Worm (Caenorhabditis elegans) whole organism, L2 larva: ENCODE measurements around the gene str-233.

Experiments
- C34F6.9 ChIP-seq: fragments of 150-350 bp; optimal IDR thresholded peaks from 2 replicates; lab custom pipeline; 2014; ENCODE audit warnings: missing biosample characterization, missing genetic modification characterization
- F13H6.1 ChIP-seq: sonication (generic microtip); optimal IDR thresholded peaks from 2 replicates; lab custom pipeline; 2016; ENCODE audit warnings: missing genetic modification characterization, missing compliant biosample characterization
- Y55F3AM.14 ChIP-seq: fragments of 200-800 bp; sonication (Bioruptor generic); optimal IDR thresholded peaks from 2 replicates; lab custom pipeline; 2018; ENCODE audit warnings: mild to moderate bottlenecking, missing genetic modification characterization, missing compliant biosample characterization
- alr-1 ChIP-seq: fragments of 150-350 bp; optimal IDR thresholded peaks from 2 replicates; lab custom pipeline; 2014; ENCODE audit warnings: missing biosample characterization, missing genetic modification characterization
- ama-1 ChIP-seq: fragments of 150-350 bp; optimal IDR thresholded peaks from 2 replicates; lab custom pipeline; 2018; ENCODE audit warnings: inconsistent platforms
- blmp-1 ChIP-seq: sonication (generic microtip); optimal IDR thresholded peaks from 2 replicates; lab custom pipeline; 2017; ENCODE audit warnings: missing genetic modification characterization, mild to moderate bottlenecking, missing compliant biosample characterization, antibody characterized with exemption, moderate library complexity; ENCODE audit not compliant: insufficient read depth
- ceh-16 ChIP-seq: fragments of 150-350 bp; optimal IDR thresholded peaks from 2 replicates; lab custom pipeline; 2014; ENCODE audit warnings: missing biosample characterization, missing genetic modification characterization
- ceh-82 ChIP-seq: fragments of 150-350 bp; optimal IDR thresholded peaks from 2 replicates; lab custom pipeline; 2014; ENCODE audit warnings: missing biosample characterization, missing genetic modification characterization
- crh-2 ChIP-seq: sonication (generic microtip); optimal IDR thresholded peaks from 2 replicates; lab custom pipeline; 2017; ENCODE audit warnings: missing biosample characterization, missing genetic modification characterization
- egl-27 ChIP-seq: sonication (generic microtip); optimal IDR thresholded peaks from 3 replicates; lab custom pipeline; 2017; ENCODE audit warnings: missing biosample characterization, missing genetic modification reagents, missing genetic modification characterization
- elt-1 ChIP-seq: fragments of 150-350 bp; optimal IDR thresholded peaks from 2 replicates; lab custom pipeline; 2014; ENCODE audit warnings: missing biosample characterization, missing genetic modification characterization
- elt-3 ChIP-seq: sonication (generic microtip); optimal IDR thresholded peaks from 2 replicates; lab custom pipeline; 2017; ENCODE audit warnings: missing biosample characterization, missing genetic modification characterization
- gmeb-1 ChIP-seq: fragments of 150-350 bp; optimal IDR thresholded peaks from 2 replicates; lab custom pipeline; 2014; ENCODE audit warnings: missing biosample characterization, missing genetic modification characterization
- lin-11 ChIP-seq: fragments of 150-350 bp; sonication (generic microtip); optimal IDR thresholded peaks from 2 replicates; lab custom pipeline; 2014; ENCODE audit warnings: missing biosample characterization, missing genetic modification characterization, inconsistent platforms, mixed read lengths
- lin-39 ChIP-seq: fragments of 150-350 bp; optimal IDR thresholded peaks from 2 replicates; lab custom pipeline; 2014; ENCODE audit warnings: missing biosample characterization, missing genetic modification reagents, missing genetic modification characterization
- lsy-2 ChIP-seq, 2 experiments: fragments of 150-350 bp in 1 of 2; sonication (generic microtip) in 1 of 2; optimal IDR thresholded peaks; 2 replicates each; lab custom pipeline; 2014 to 2017; ENCODE audit warnings: missing biosample characterization in 2 of 2, missing genetic modification characterization in 2 of 2
- mab-5 ChIP-seq: fragments of 150-350 bp; optimal IDR thresholded peaks from 2 replicates; lab custom pipeline; 2014; ENCODE audit warnings: missing biosample characterization, missing genetic modification characterization
- mbf-1 ChIP-seq: sonication (generic microtip); optimal IDR thresholded peaks from 2 replicates; lab custom pipeline; 2017; ENCODE audit warnings: missing biosample characterization, missing genetic modification characterization
- nhr-11 ChIP-seq: fragments of 150-350 bp; optimal IDR thresholded peaks from 2 replicates; lab custom pipeline; 2014; ENCODE audit warnings: missing biosample characterization, missing genetic modification characterization
- nhr-12 ChIP-seq: fragments of 150-350 bp; optimal IDR thresholded peaks from 2 replicates; lab custom pipeline; 2014; ENCODE audit warnings: missing biosample characterization, missing genetic modification characterization
- nhr-129 ChIP-seq: fragments of 150-350 bp; optimal IDR thresholded peaks from 2 replicates; lab custom pipeline; 2014; ENCODE audit warnings: missing biosample characterization, missing genetic modification characterization
- nhr-23 ChIP-seq: fragments of 150-350 bp; optimal IDR thresholded peaks from 2 replicates; lab custom pipeline; 2014; ENCODE audit warnings: missing biosample characterization, missing genetic modification reagents, missing genetic modification characterization
- nhr-237 ChIP-seq: fragments of 150-350 bp; optimal IDR thresholded peaks from 2 replicates; lab custom pipeline; 2014; ENCODE audit warnings: missing biosample characterization, missing genetic modification characterization
- nhr-25 ChIP-seq: fragments of 150-350 bp; sonication (generic microtip); optimal IDR thresholded peaks from 3 replicates; lab custom pipeline; 2014; ENCODE audit warnings: missing biosample characterization, missing genetic modification characterization
- nhr-6 ChIP-seq: fragments of 150-350 bp; optimal IDR thresholded peaks from 2 replicates; lab custom pipeline; 2014; ENCODE audit warnings: missing biosample characterization, missing genetic modification characterization
- nhr-77 ChIP-seq: fragments of 150-350 bp; optimal IDR thresholded peaks from 2 replicates; lab custom pipeline; 2014; ENCODE audit warnings: missing biosample characterization, missing genetic modification characterization
- peb-1 ChIP-seq: fragments of 150-350 bp; optimal IDR thresholded peaks from 2 replicates; lab custom pipeline; 2014; ENCODE audit warnings: missing biosample characterization, missing genetic modification characterization
- sem-4 ChIP-seq: fragments of 150-350 bp; optimal IDR thresholded peaks from 2 replicates; lab custom pipeline; 2014; ENCODE audit warnings: missing biosample characterization, missing genetic modification reagents, missing genetic modification characterization
- skn-1 ChIP-seq: sonication (generic microtip); optimal IDR thresholded peaks from 2 replicates; lab custom pipeline; 2017; ENCODE audit warnings: missing biosample characterization, missing genetic modification characterization
- sma-3 ChIP-seq: sonication (generic microtip); optimal IDR thresholded peaks from 2 replicates; lab custom pipeline; 2016; ENCODE audit warnings: missing genetic modification reagents, missing genetic modification characterization, missing compliant biosample characterization
- sma-9 ChIP-seq, 2 experiments: fragments of 150-350 bp in 1 of 2; sonication (generic microtip) in 1 of 2; optimal IDR thresholded peaks; 2 replicates each; lab custom pipeline; 2014 to 2016; ENCODE audit warnings: missing genetic modification characterization in 2 of 2, mild to moderate bottlenecking in 1 of 2, missing biosample characterization in 1 of 2, missing compliant biosample characterization in 1 of 2, missing genetic modification reagents in 1 of 2, moderate library complexity in 1 of 2
- snpc-4 ChIP-seq: fragments of 150-350 bp; optimal IDR thresholded peaks from 2 replicates; lab custom pipeline; 2014; ENCODE audit warnings: missing biosample characterization, missing genetic modification characterization
- unc-39 ChIP-seq: fragments of 150-350 bp; optimal IDR thresholded peaks from 2 replicates; lab custom pipeline; 2014; ENCODE audit warnings: missing biosample characterization, missing genetic modification characterization
- unc-62 ChIP-seq: fragments of 150-350 bp; optimal IDR thresholded peaks from 2 replicates; lab custom pipeline; 2014; ENCODE audit warnings: missing biosample characterization, missing genetic modification reagents, missing genetic modification characterization
- zag-1 ChIP-seq: fragments of 150-350 bp; optimal IDR thresholded peaks from 2 replicates; lab custom pipeline; 2014; ENCODE audit warnings: missing biosample characterization, missing genetic modification characterization
- ztf-1 ChIP-seq: fragments of 200-800 bp; sonication (Bioruptor generic); conservative IDR thresholded peaks from 2 replicates; pipeline ENCODE4 v1.3.6; 2022; ENCODE audit warnings: missing genetic modification characterization, missing compliant biosample characterization
- ztf-11 ChIP-seq: sonication (generic microtip); optimal IDR thresholded peaks from 2 replicates; lab custom pipeline; 2017; ENCODE audit warnings: missing biosample characterization, missing genetic modification characterization

The str-233 gene

DNA sequence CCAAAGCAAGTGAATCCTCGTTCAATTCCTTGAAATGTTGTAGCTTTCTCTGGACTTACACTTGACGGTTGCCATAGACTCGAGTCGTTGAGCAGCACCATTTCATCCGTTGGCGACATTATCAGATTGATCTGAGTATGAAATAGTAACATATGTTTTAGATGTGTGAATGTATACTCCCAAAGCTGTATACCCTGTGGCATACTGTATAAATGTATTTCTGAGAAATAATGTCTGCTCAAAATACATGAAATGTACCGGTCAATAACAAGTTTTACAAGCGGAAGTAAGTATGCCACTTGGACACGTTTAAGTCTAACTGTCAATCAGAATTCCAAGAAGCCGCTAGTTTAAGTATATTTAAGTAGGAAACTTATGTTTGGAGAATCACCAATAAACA, at the start of gene str-233:
Gene str-233, minus strand, starts transcription at position 101 of the 400 bp plus-strand sequence.
- TF ChIP-seq unc-39 (tag; lab: Kevin White, UChicago), result no peak
- TF ChIP-seq ceh-82 (tag; lab: Kevin White, UChicago), result no peak
- TF ChIP-seq ztf-1, result no peak
- TF ChIP-seq egl-27 (tag; lab: Kevin White, UChicago), result no peak
- TF ChIP-seq alr-1 (tag; lab: Kevin White, UChicago), result no peak
- TF ChIP-seq nhr-23 (tag; lab: Kevin White, UChicago), result no peak
- TF ChIP-seq nhr-129, result no peak

DNA sequence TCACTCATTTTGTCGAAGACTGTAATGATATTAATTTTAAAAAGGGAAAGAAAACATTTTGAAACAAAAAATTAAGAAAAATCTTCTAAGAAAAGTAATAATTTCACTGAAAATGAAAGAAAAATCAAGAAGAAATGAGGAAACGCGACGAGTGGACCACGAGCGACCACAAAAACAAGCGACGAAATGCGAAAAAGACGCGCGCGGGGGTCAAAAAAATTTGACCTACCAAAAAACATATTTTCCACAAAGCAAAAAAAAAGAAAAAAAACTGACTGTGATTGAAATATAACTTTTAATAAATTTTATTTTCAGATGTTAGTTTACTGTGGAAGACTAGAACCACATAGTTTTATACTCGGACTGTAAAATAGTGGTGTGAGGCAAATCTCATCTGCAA, 49.4 kb upstream of the str-233 start, which contains the start of gene F14H3.6:
Gene F14H3.6, minus strand, starts transcription at position 22 of the 400 bp plus-strand sequence.
- TF ChIP-seq mbf-1 (tag; lab: Kevin White, UChicago) (no peak), Y55F3AM.14 (GFP tag; lab: Kevin White, UChicago) (no peak), sma-9 (GFP tag; optimal IDR thresholded peaks at IDR 0.05; lab: Kevin White, UChicago) (no peak), sma-9 (tag; optimal IDR thresholded peaks at IDR 0.05; lab: Kevin White, UChicago) (no peak), elt-3 (tag; lab: Kevin White, UChicago) (no peak), F13H6.1 (no peak), blmp-1 (tag; lab: Kevin White, UChicago) (no peak), alr-1 (tag; lab: Kevin White, UChicago) (no peak), ama-1 (lab: Kevin White, UChicago) (no peak), C34F6.9 (tag; lab: Kevin White, UChicago) (no peak), mab-5 (tag; lab: Kevin White, UChicago) (no peak), snpc-4 (tag; lab: Kevin White, UChicago) (no peak), sma-3 (GFP tag; lab: Kevin White, UChicago) (no peak), ceh-82 (tag; lab: Kevin White, UChicago) (no peak), gmeb-1 (tag; lab: Kevin White, UChicago) (no peak), crh-2 (tag; lab: Kevin White, UChicago) (no peak)

ce11 chrV:16057010-16057463, 47.6 kb upstream of the str-233 start, which contains the start of gene F14H3.5:
Gene F14H3.5 (minus strand): TSS chrV:16057060.
- TF ChIP-seq ceh-16 (tag; lab: Kevin White, UChicago) (no peak), lin-11 (tag; lab: Kevin White, UChicago) (no peak), skn-1 (no peak), nhr-237 (tag; lab: Kevin White, UChicago) (no peak), ztf-1 (no peak), nhr-6 (no peak), lsy-2 (tag; optimal IDR thresholded peaks at IDR 0.05; lab: Kevin White, UChicago) (no peak), snpc-4 (tag; lab: Kevin White, UChicago) (no peak), nhr-11 (tag; lab: Kevin White, UChicago) (no peak), nhr-77 (tag; lab: Kevin White, UChicago) (no peak), ztf-11 (tag; lab: Kevin White, UChicago) (no peak), unc-39 (tag; lab: Kevin White, UChicago) (no peak)

ce11 chrV:16055031-16055430, 45.6 kb upstream of the str-233 start, which contains the start of gene F14H3.4:
Gene F14H3.4 (minus strand): TSS chrV:16055072.
- no peak for TF ChIP-seq sma-3 (GFP tag; lab: Kevin White, UChicago)
- TF ChIP-seq sma-9 (GFP tag; optimal IDR thresholded peaks at IDR 0.05; lab: Kevin White, UChicago), result no peak
- TF ChIP-seq sma-9 (tag; optimal IDR thresholded peaks at IDR 0.05; lab: Kevin White, UChicago), result no peak
- TF ChIP-seq C34F6.9 (tag; lab: Kevin White, UChicago), result no peak
- TF ChIP-seq nhr-25 (tag; lab: Kevin White, UChicago), result no peak

- TF ChIP-seq nhr-77 (tag; lab: Kevin White, UChicago), result no peak
- no peak for TF ChIP-seq unc-62 (GFP tag; lab: Kevin White, UChicago)
- TF ChIP-seq, all 48 proteins: peak for 0
Measured at ce11 chrV:16053373-16053772, 43.9 kb upstream of the str-233 start, which contains the start of gene F14H3.3. Gene F14H3.3 (minus strand): TSS chrV:16053473.

ce11 chrV:16049177-16049576, 39.7 kb upstream of the str-233 start, which contains the start of gene best-12:
Gene best-12 (plus strand): TSS chrV:16049477.
- TF ChIP-seq elt-1 (no peak), blmp-1 (tag; lab: Kevin White, UChicago) (no peak), lin-39 (tag; lab: Kevin White, UChicago) (no peak), zag-1 (tag; lab: Kevin White, UChicago) (no peak), sem-4 (tag; lab: Kevin White, UChicago) (no peak), nhr-25 (tag; lab: Kevin White, UChicago) (no peak), ztf-1 (no peak), alr-1 (tag; lab: Kevin White, UChicago) (no peak), nhr-12 (no peak), peb-1 (tag; lab: Kevin White, UChicago) (no peak), crh-2 (tag; lab: Kevin White, UChicago) (no peak), nhr-129 (no peak), gmeb-1 (tag; lab: Kevin White, UChicago) (no peak)
